Worm (Caenorhabditis elegans) whole organism, late embryonic: Measurements from ENCODE around the gene srz-79.
A peak's percentile ranks its signal among the peaks of the same experiment; 100 is the strongest.

Experiments used
- K09A11.1 ChIP-seq: sonication (generic microtip); optimal IDR thresholded peaks from 2 replicates; lab custom pipeline; 2017; ENCODE audit warnings: antibody characterized with exemption, mild to moderate bottlenecking, missing genetic modification characterization, missing compliant biosample characterization; ENCODE audit not compliant: insufficient read depth
- ahr-1 ChIP-seq: sonication (generic microtip); optimal IDR thresholded peaks from 2 replicates; lab custom pipeline; 2016; ENCODE audit warnings: missing genetic modification characterization, missing compliant biosample characterization
- ama-1 ChIP-seq: fragments of 150-350 bp; optimal IDR thresholded peaks from 2 replicates; lab custom pipeline; 2014
- ceh-30 ChIP-seq: fragments of 150-350 bp; optimal IDR thresholded peaks from 2 replicates; lab custom pipeline; 2014; ENCODE audit warnings: missing biosample characterization, missing genetic modification characterization
- ceh-31 ChIP-seq: sonication (generic microtip); optimal IDR thresholded peaks from 2 replicates; lab custom pipeline; 2016; ENCODE audit warnings: missing genetic modification characterization, missing compliant biosample characterization
- ceh-48 ChIP-seq: sonication (generic microtip); optimal IDR thresholded peaks from 2 replicates; lab custom pipeline; 2016; ENCODE audit warnings: missing genetic modification characterization, inconsistent platforms, missing compliant biosample characterization
- ceh-6 ChIP-seq: fragments of 200-800 bp; sonication (Bioruptor generic); optimal IDR thresholded peaks from 2 replicates; lab custom pipeline; 2018; ENCODE audit warnings: mild to moderate bottlenecking, missing genetic modification characterization, missing compliant biosample characterization
- che-1 ChIP-seq: sonication (generic microtip); optimal IDR thresholded peaks from 2 replicates; lab custom pipeline; 2016; ENCODE audit warnings: mild to moderate bottlenecking, missing genetic modification characterization, missing compliant biosample characterization
- elt-2 ChIP-seq: sonication (generic microtip); optimal IDR thresholded peaks from 2 replicates; lab custom pipeline; 2016; ENCODE audit warnings: missing genetic modification reagents, missing genetic modification characterization, missing compliant biosample characterization
- elt-4 ChIP-seq: sonication (generic microtip); optimal IDR thresholded peaks from 2 replicates; lab custom pipeline; 2016; ENCODE audit warnings: missing genetic modification characterization, missing compliant biosample characterization
- fkh-10 ChIP-seq: fragments of 150-350 bp; optimal IDR thresholded peaks from 2 replicates; lab custom pipeline; 2014; ENCODE audit warnings: missing biosample characterization, missing genetic modification reagents, missing genetic modification characterization
- madf-2 ChIP-seq: sonication (generic microtip); optimal IDR thresholded peaks from 2 replicates; lab custom pipeline; 2017; ENCODE audit warnings: missing genetic modification characterization, missing compliant biosample characterization
- pag-3 ChIP-seq: sonication (generic microtip); optimal IDR thresholded peaks from 2 replicates; lab custom pipeline; 2016; ENCODE audit warnings: missing compliant biosample characterization, missing genetic modification characterization, borderline replicate concordance
- pqm-1 ChIP-seq: sonication (generic microtip); optimal IDR thresholded peaks from 2 replicates; lab custom pipeline; 2016; ENCODE audit warnings: missing genetic modification characterization, missing compliant biosample characterization
- pros-1 ChIP-seq: fragments of 150-350 bp; optimal IDR thresholded peaks from 2 replicates; lab custom pipeline; 2014; ENCODE audit warnings: missing biosample characterization, missing genetic modification reagents, missing genetic modification characterization
- rnt-1 ChIP-seq: sonication (generic microtip); optimal IDR thresholded peaks from 2 replicates; lab custom pipeline; 2016; ENCODE audit warnings: missing genetic modification characterization, missing compliant biosample characterization
- sox-4 ChIP-seq: sonication (generic microtip); optimal IDR thresholded peaks from 2 replicates; lab custom pipeline; 2017; ENCODE audit warnings: mild to moderate bottlenecking, missing genetic modification characterization, inconsistent platforms, missing compliant biosample characterization
- syd-9 ChIP-seq: sonication (generic microtip); optimal IDR thresholded peaks from 2 replicates; lab custom pipeline; 2016; ENCODE audit warnings: mild to moderate bottlenecking, missing genetic modification characterization, moderate library complexity, missing compliant biosample characterization
- unc-3 ChIP-seq, 2 experiments: fragments of 200-800 bp in 1 of 2; sonication (Bioruptor generic) in 1 of 2; sonication (generic microtip) in 1 of 2; conservative IDR thresholded peaks in 1 of 2; optimal IDR thresholded peaks in 1 of 2; 2 replicates each; pipeline versions ENCODE4 v1.3.6 to Lab custom; 2016 to 2022; ENCODE audit warnings: missing compliant biosample characterization in 2 of 2, missing genetic modification characterization in 2 of 2, missing genetic modification reagents in 1 of 2
- unc-42 ChIP-seq: sonication (generic microtip); optimal IDR thresholded peaks from 2 replicates; lab custom pipeline; 2016; ENCODE audit warnings: missing genotype, missing genetic modification characterization, missing compliant biosample characterization
- unc-55 ChIP-seq: sonication (generic microtip); optimal IDR thresholded peaks from 2 replicates; lab custom pipeline; 2017; ENCODE audit warnings: missing biosample characterization, missing genetic modification reagents, missing genetic modification characterization

Gene srz-79

ce11 chrIV:3527878-3528277, 34.5 kb downstream of the srz-79 start:
- no peak for TF ChIP-seq ceh-6 (GFP tag; lab: Kevin White, UChicago)
- TF ChIP-seq ceh-48 (tag; lab: Kevin White, UChicago): peak; percentile 6

DNA sequence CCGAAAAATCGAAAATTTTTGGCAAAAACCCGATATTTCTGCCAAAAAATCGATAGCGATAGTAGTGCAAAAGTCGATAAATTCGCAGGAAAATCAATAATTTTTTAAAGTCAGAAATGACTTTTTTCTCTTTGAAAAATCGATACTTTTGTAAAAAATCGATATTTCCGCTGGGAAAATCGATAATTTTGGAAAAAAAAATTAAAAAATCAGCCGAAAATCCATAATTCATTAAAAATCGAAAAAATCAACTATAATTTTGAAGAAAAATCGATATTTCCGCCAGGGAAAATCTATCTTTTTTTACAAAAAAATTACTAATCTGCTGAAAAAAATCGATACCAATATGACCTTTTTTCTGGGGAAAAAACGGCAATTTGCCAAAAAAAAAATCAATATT, 38.1 kb downstream of the srz-79 start:
- no peak for TF ChIP-seq fkh-10
- peak; percentile 62 for TF ChIP-seq ceh-48 (tag; lab: Kevin White, UChicago)
- TF ChIP-seq, all 69 proteins: peak for 1

DNA sequence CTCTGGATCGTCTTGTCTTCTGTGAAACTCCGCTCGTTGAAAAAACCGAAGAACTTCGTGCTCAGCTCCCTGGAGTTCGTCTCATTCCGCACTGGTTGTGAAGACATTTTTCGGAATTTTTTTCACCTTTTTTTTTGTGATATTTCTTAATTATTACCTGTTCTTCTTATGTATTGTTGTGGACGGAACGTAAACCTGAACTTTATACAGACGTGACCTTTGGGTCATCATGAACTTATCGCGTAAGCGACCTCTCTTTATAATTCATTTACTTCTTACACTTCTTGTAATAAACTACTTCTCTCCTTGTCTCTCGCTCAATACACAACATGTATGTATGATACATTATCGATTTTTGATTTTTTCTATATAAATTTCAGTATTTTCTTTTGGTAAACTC, 38.8 kb downstream of the srz-79 start, which contains the start of gene M57.1:
M57.1 (plus strand) TSS at position 301 of the 400 bp plus-strand sequence.
- TF ChIP-seq elt-2 (tag; lab: Kevin White, UChicago) (no peak), unc-55 (no peak), sox-4 (tag; lab: Kevin White, UChicago) (no peak), syd-9 (tag; lab: Kevin White, UChicago) (no peak), K09A11.1 (tag; lab: Kevin White, UChicago) (no peak), ceh-31 (tag; lab: Kevin White, UChicago) (no peak), ahr-1 (tag; lab: Kevin White, UChicago) (no peak), unc-3 (GFP tag; conservative IDR thresholded peaks at IDR 0.05; lab: Robert Waterston, UW) (no peak), unc-3 (tag; optimal IDR thresholded peaks at IDR 0.05; lab: Kevin White, UChicago) (no peak), fkh-10 (no peak), che-1 (tag; lab: Kevin White, UChicago) (no peak), elt-4 (tag; lab: Kevin White, UChicago) (no peak), pqm-1 (tag; lab: Kevin White, UChicago) (no peak)
- TF ChIP-seq, all 69 proteins: peak for 0

DNA sequence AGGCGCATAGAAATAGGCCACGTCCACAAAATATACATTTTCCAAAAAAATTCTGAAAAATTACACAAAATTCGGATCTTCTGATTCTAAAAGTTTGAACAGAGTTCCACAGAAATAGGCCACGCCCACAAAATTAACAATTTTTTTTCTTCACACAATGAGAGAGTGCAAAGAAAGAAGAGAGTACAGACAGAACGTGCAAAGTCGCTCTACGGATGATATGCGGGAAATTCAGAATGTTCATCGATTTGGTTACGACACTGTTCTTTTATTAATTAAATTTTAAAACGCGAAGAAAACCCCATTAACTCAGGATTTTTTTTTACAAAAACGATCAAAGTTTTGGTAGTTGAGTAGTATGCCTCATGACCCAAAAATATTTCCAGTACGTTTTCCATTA, 39.6 kb downstream of the srz-79 start:
- peak; percentile 39 for TF ChIP-seq unc-42 (tag; lab: Kevin White, UChicago)
- peak; percentile 11 for TF ChIP-seq ceh-48 (tag; lab: Kevin White, UChicago)
- no peak for TF ChIP-seq madf-2

ce11 chrIV:3539253-3539652, 45.8 kb downstream of the srz-79 start:
- TF ChIP-seq pros-1 (tag; lab: Kevin White, UChicago): no peak
- TF ChIP-seq rnt-1 (tag; lab: Kevin White, UChicago): no peak

DNA sequence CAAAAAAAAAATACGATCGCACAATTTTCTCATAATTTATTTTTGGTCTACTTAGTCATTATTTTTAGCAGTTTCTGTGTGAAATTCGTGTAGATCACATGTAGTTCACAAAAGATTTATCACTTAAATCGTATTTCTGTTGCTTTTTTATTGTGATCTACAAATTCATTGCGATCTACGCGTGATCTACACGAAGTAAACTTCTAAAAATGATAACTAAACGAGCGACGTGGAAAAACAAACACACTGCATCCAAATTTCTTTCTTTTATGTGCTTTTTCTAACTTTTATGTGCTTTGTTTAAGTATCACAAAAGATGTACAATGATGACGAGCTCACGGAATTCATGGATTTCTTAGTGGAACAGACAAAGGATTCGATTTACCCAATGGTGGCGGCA, 46.5 kb downstream of the srz-79 start, which contains the start of gene B0212.3:
B0212.3 (plus strand) TSS at position 301 of the 400 bp plus-strand sequence.
- no peak for TF ChIP-seq ceh-30 (tag; lab: Kevin White, UChicago)
- no peak for TF ChIP-seq pag-3
- no peak for TF ChIP-seq ama-1
